3 fruit fly cellular contexts compared by ENCODE assay signal in genomic region chr2L:10976046-10976863, dm6.
TF ChIP-seq lines count a peak whose summit lies in the region.

Gene ATPsynG (minus strand): TSS chr2L:10976399.
Gene SCAR (plus strand): TSS chr2L:10976772.

- TF ChIP-seq CTCF in S2 (optimal IDR thresholded peaks at IDR 0.05; lab: Kevin White, UChicago), result peak; percentile 17 to 21
- TF ChIP-seq CTCF in whole organism, embryonic (GFP tag; optimal IDR thresholded peaks at IDR 0.05; lab: Kevin White, UChicago), result no peak

TF ChIP-seq in whole organism, embryonic, 481 proteins besides CTCF, POLR2A, EP300 and RAD21 (continues in another document):
- TF ChIP-seq eve (GFP tag; optimal IDR thresholded peaks at IDR 0.05; lab: Kevin White, UChicago), result no peak
- no peak for TF ChIP-seq hth (optimal IDR thresholded peaks at IDR 0.05; lab: Kevin White, UChicago)
- no peak for TF ChIP-seq bowl (GFP tag; IDR thresholded peaks at IDR 0.05; lab: Robert Waterston, UW)
- no peak for TF ChIP-seq Adf1 (GFP tag; IDR thresholded peaks at IDR 0.05; lab: Robert Waterston, UW)
- no peak for TF ChIP-seq Sry-δ (GFP tag; optimal IDR thresholded peaks at IDR 0.05; lab: Kevin White, UChicago)
- no peak for TF ChIP-seq Hey (tag; optimal IDR thresholded peaks at IDR 0.05; lab: Kevin White, UChicago)
- TF ChIP-seq CG33557 (GFP tag; optimal IDR thresholded peaks at IDR 0.05; lab: Kevin White, UChicago), result no peak
- no peak for TF ChIP-seq CG14014 (GFP tag; IDR thresholded peaks at IDR 0.05; lab: Robert Waterston, UW)
- TF ChIP-seq chinmo (GFP tag; IDR thresholded peaks at IDR 0.05; lab: Robert Waterston, UW; ENCODE audit: partially characterized antibody), result no peak
- no peak for TF ChIP-seq CG10543 (GFP tag; optimal IDR thresholded peaks at IDR 0.05; lab: Kevin White, UChicago)
- TF ChIP-seq CG7928 (GFP tag; optimal IDR thresholded peaks at IDR 0.05; lab: Kevin White, UChicago), result peak; percentile 92
- TF ChIP-seq CG15601 (tag; optimal IDR thresholded peaks at IDR 0.05; lab: Kevin White, UChicago), result peak; percentile 5
- TF ChIP-seq Dfd (GFP tag; optimal IDR thresholded peaks at IDR 0.05; lab: Kevin White, UChicago), result no peak
- peak; percentile 13 for TF ChIP-seq Meics (GFP tag; optimal IDR thresholded peaks at IDR 0.05; lab: Kevin White, UChicago)
- no peak for TF ChIP-seq CG31224 (GFP tag; IDR thresholded peaks at IDR 0.05; lab: Robert Waterston, UW)
- no peak for TF ChIP-seq zen (tag; optimal IDR thresholded peaks at IDR 0.05; lab: Kevin White, UChicago)
- TF ChIP-seq nmo (GFP tag; optimal IDR thresholded peaks at IDR 0.05; lab: Kevin White, UChicago), result peak; percentile 32
- no peak for TF ChIP-seq GATAe (GFP tag; conservative IDR thresholded peaks at IDR 0.05; lab: Robert Waterston, UW)
- no peak for TF ChIP-seq CG17568 (GFP tag; optimal IDR thresholded peaks at IDR 0.05; lab: Kevin White, UChicago)
- no peak for TF ChIP-seq odd (GFP tag; optimal IDR thresholded peaks at IDR 0.05; lab: Kevin White, UChicago)
- no peak for TF ChIP-seq CG10366 (GFP tag; IDR thresholded peaks at IDR 0.05; lab: Robert Waterston, UW)
- TF ChIP-seq CG6813 (GFP tag; optimal IDR thresholded peaks at IDR 0.05; lab: Kevin White, UChicago), result no peak
- TF ChIP-seq CG11560 (tag; IDR thresholded peaks at IDR 0.05; lab: Robert Waterston, UW), result no peak
- no peak for TF ChIP-seq CG4707 (GFP tag; optimal IDR thresholded peaks at IDR 0.05; lab: Kevin White, UChicago)
- no peak for TF ChIP-seq sisA (GFP tag; IDR thresholded peaks at IDR 0.05; lab: Robert Waterston, UW)
- TF ChIP-seq Dbx (GFP tag; IDR thresholded peaks at IDR 0.05; lab: Robert Waterston, UW), result peak; percentile 34; the same call in 1 of the 3 replicates
- no peak for TF ChIP-seq CG4360 (GFP tag; IDR thresholded peaks at IDR 0.05; lab: Robert Waterston, UW)
- no peak for TF ChIP-seq CG14667 (GFP tag; IDR thresholded peaks at IDR 0.05; lab: Robert Waterston, UW)
- TF ChIP-seq CG15011 (GFP tag; optimal IDR thresholded peaks at IDR 0.05; lab: Kevin White, UChicago), result no peak
- TF ChIP-seq C15 (GFP tag; IDR thresholded peaks at IDR 0.05; lab: Robert Waterston, UW), result no peak
- peak; percentile 94 for TF ChIP-seq MESR4 (GFP tag; optimal IDR thresholded peaks at IDR 0.05; lab: Kevin White, UChicago)
- no peak for TF ChIP-seq CG10209 (GFP tag; optimal IDR thresholded peaks at IDR 0.05; lab: Kevin White, UChicago)
- TF ChIP-seq CG9932 (GFP tag; IDR thresholded peaks at IDR 0.05; lab: Robert Waterston, UW), result no peak
- no peak for TF ChIP-seq CG10321 (GFP tag; IDR thresholded peaks at IDR 0.05; lab: Robert Waterston, UW)
- TF ChIP-seq lola (GFP tag; optimal IDR thresholded peaks at IDR 0.05; lab: Kevin White, UChicago), result peak in 1 of 3 experiments; percentile 4
- no peak for TF ChIP-seq nerfin-1 (tag; optimal IDR thresholded peaks at IDR 0.05; lab: Kevin White, UChicago)
- no peak for TF ChIP-seq HLHmδ (GFP tag; optimal IDR thresholded peaks at IDR 0.05; lab: Kevin White, UChicago)
- TF ChIP-seq CG30020 (tag; optimal IDR thresholded peaks at IDR 0.05; lab: Kevin White, UChicago), result peak; percentile 58
- TF ChIP-seq CG9609 (GFP tag; optimal IDR thresholded peaks at IDR 0.05; lab: Kevin White, UChicago), result no peak
- no peak for TF ChIP-seq cas (GFP tag; IDR thresholded peaks at IDR 0.05; lab: Robert Waterston, UW)
- no peak for TF ChIP-seq Vsx1 (GFP tag; optimal IDR thresholded peaks at IDR 0.05; lab: Kevin White, UChicago)
- peak; percentile 14 for TF ChIP-seq BEAF-32 (GFP tag; optimal IDR thresholded peaks at IDR 0.05; lab: Kevin White, UChicago)
- TF ChIP-seq emc (GFP tag; optimal IDR thresholded peaks at IDR 0.05; lab: Kevin White, UChicago), result no peak
- TF ChIP-seq CG8388 (GFP tag; optimal IDR thresholded peaks at IDR 0.05; lab: Kevin White, UChicago), result peak; percentile 16
- TF ChIP-seq CG10654 (GFP tag; optimal IDR thresholded peaks at IDR 0.05; lab: Kevin White, UChicago), result no peak
- no peak for TF ChIP-seq Jarid2 (GFP tag; optimal IDR thresholded peaks at IDR 0.05; lab: Kevin White, UChicago)
- TF ChIP-seq CG12769 (tag; optimal IDR thresholded peaks at IDR 0.05; lab: Kevin White, UChicago), result no peak
- no peak for TF ChIP-seq aop (GFP tag; IDR thresholded peaks at IDR 0.05; lab: Robert Waterston, UW)

TF ChIP-seq in whole organism, prepupa, 60 proteins besides CTCF, POLR2A, EP300 and RAD21:
- TF ChIP-seq Blimp-1 (GFP tag; optimal IDR thresholded peaks at IDR 0.05; lab: Kevin White, UChicago) (no peak), vri (GFP tag; optimal IDR thresholded peaks at IDR 0.05; lab: Kevin White, UChicago) (peak; percentile 78), CG3919 (GFP tag; optimal IDR thresholded peaks at IDR 0.05; lab: Kevin White, UChicago) (no peak), Eip78C (GFP tag; lab: Kevin White, UChicago) (peak; percentile 34)
